Worm (Caenorhabditis elegans): ENCODE data around the gene clec-255.

- TF ChIP-seq ceh-58 (GFP tag; IDR thresholded peaks at IDR 0.05) = no peak
- TF ChIP-seq aptf-3 (GFP tag; IDR thresholded peaks at IDR 0.05) = no peak
- TF ChIP-seq snpc-4 (GFP tag; optimal IDR thresholded peaks at IDR 0.05) = no peak
- TF ChIP-seq snpc-4 (tag; optimal IDR thresholded peaks at IDR 0.05) = no peak
- TF ChIP-seq dpl-1 (GFP tag; optimal IDR thresholded peaks at IDR 0.05) = no peak
- no peak for TF ChIP-seq T07F8.4 (tag; optimal IDR thresholded peaks at IDR 0.05)
- no peak for TF ChIP-seq F10E7.11 (tag; optimal IDR thresholded peaks at IDR 0.05)
- TF ChIP-seq him-1 (tag; optimal IDR thresholded peaks at IDR 0.05) = no peak
- no peak for TF ChIP-seq tlf-1 (GFP tag; optimal IDR thresholded peaks at IDR 0.05)
- no peak for TF ChIP-seq ztf-18 (tag; optimal IDR thresholded peaks at IDR 0.05)
- TF ChIP-seq rcor-1 (GFP tag; IDR thresholded peaks at IDR 0.05) = no peak
- no peak for TF ChIP-seq zfh-2 (GFP tag; conservative IDR thresholded peaks at IDR 0.05)
Measured at ce11 chrV:18737646-18738045, 32.9 kb downstream of the clec-255 start.
